Worm (Caenorhabditis elegans) whole organism, early embryonic: ENCODE measurements around the gene brp-1.

ENCODE experiments used
- F13C5.2 ChIP-seq: sonication (generic microtip); optimal IDR thresholded peaks from 2 replicates; lab custom pipeline; 2017; ENCODE audit warnings: mild to moderate bottlenecking, missing genetic modification characterization, inconsistent platforms, missing compliant biosample characterization
- ama-1 ChIP-seq: fragments of 150-350 bp; optimal IDR thresholded peaks from 2 replicates; lab custom pipeline; 2014
- flt-1 ChIP-seq: fragments of 200-800 bp; sonication (Bioruptor generic); IDR thresholded peaks from 2 replicates; pipeline ENCODE4 v1.3.6; 2022; ENCODE audit warnings: missing genetic modification characterization, missing compliant biosample characterization
- hmbx-1 ChIP-seq: sonication (generic microtip); optimal IDR thresholded peaks from 2 replicates; lab custom pipeline; 2016; ENCODE audit warnings: mild to moderate bottlenecking, missing genetic modification characterization, missing compliant biosample characterization
- hmg-4 ChIP-seq: fragments of 200-800 bp; sonication (Bioruptor generic); optimal IDR thresholded peaks from 2 replicates; lab custom pipeline; 2018; ENCODE audit warnings: mild to moderate bottlenecking, missing genetic modification characterization, missing compliant biosample characterization
- pes-1 ChIP-seq: fragments of 200-800 bp; sonication (Bioruptor generic); IDR thresholded peaks from 2 replicates; pipeline ENCODE4 v1.3.6; 2022; ENCODE audit warnings: missing genetic modification reagents, missing genetic modification characterization, missing compliant biosample characterization
- sea-1 ChIP-seq: fragments of 200-800 bp; sonication (Bioruptor generic); conservative IDR thresholded peaks from 2 replicates; pipeline ENCODE4 v1.3.6; 2022; ENCODE audit warnings: missing genetic modification characterization, missing compliant biosample characterization

- no peak for TF ChIP-seq ama-1 (lab: Kevin White, UChicago)
- no peak for TF ChIP-seq hmbx-1
- TF ChIP-seq F13C5.2 (tag; lab: Kevin White, UChicago), result no peak
- TF ChIP-seq sea-1 (GFP tag; lab: Robert Waterston, UW), result no peak
- no peak for TF ChIP-seq flt-1
- TF ChIP-seq hmg-4, result no peak
- no peak for TF ChIP-seq pes-1 (GFP tag; lab: Robert Waterston, UW)
Measured at ce11 chrIII:12014503-12014902, 5.8 kb upstream of the brp-1 start.
